Worm (Caenorhabditis elegans) whole organism, L2 larva: Measurements from ENCODE around the gene srd-63.

Experiments
- C34F6.9 ChIP-seq: fragments of 150-350 bp; optimal IDR thresholded peaks from 2 replicates; lab custom pipeline; 2014; ENCODE audit warnings: missing biosample characterization, missing genetic modification characterization
- ZK546.5 ChIP-seq: sonication (generic microtip); optimal IDR thresholded peaks from 2 replicates; lab custom pipeline; 2017; ENCODE audit warnings: missing biosample characterization, missing genetic modification characterization
- aly-2 ChIP-seq: fragments of 150-350 bp; optimal IDR thresholded peaks from 2 replicates; lab custom pipeline; 2014; ENCODE audit warnings: missing biosample characterization, missing genetic modification characterization
- ama-1 ChIP-seq: fragments of 150-350 bp; optimal IDR thresholded peaks from 2 replicates; lab custom pipeline; 2018; ENCODE audit warnings: inconsistent platforms
- blmp-1 ChIP-seq: sonication (generic microtip); optimal IDR thresholded peaks from 2 replicates; lab custom pipeline; 2017; ENCODE audit warnings: missing genetic modification characterization, mild to moderate bottlenecking, missing compliant biosample characterization, antibody characterized with exemption, moderate library complexity; ENCODE audit not compliant: insufficient read depth
- ceh-16 ChIP-seq: fragments of 150-350 bp; optimal IDR thresholded peaks from 2 replicates; lab custom pipeline; 2014; ENCODE audit warnings: missing biosample characterization, missing genetic modification characterization
- ceh-82 ChIP-seq: fragments of 150-350 bp; optimal IDR thresholded peaks from 2 replicates; lab custom pipeline; 2014; ENCODE audit warnings: missing biosample characterization, missing genetic modification characterization
- dmd-4 ChIP-seq: sonication (generic microtip); optimal IDR thresholded peaks from 2 replicates; lab custom pipeline; 2017; ENCODE audit warnings: missing biosample characterization, missing genetic modification characterization
- egl-27 ChIP-seq: sonication (generic microtip); optimal IDR thresholded peaks from 3 replicates; lab custom pipeline; 2017; ENCODE audit warnings: missing biosample characterization, missing genetic modification reagents, missing genetic modification characterization
- elt-1 ChIP-seq: fragments of 150-350 bp; optimal IDR thresholded peaks from 2 replicates; lab custom pipeline; 2014; ENCODE audit warnings: missing biosample characterization, missing genetic modification characterization
- fos-1 ChIP-seq: fragments of 150-350 bp; optimal IDR thresholded peaks from 2 replicates; lab custom pipeline; 2014; ENCODE audit warnings: missing biosample characterization, missing genetic modification characterization
- gmeb-1 ChIP-seq: fragments of 150-350 bp; optimal IDR thresholded peaks from 2 replicates; lab custom pipeline; 2014; ENCODE audit warnings: missing biosample characterization, missing genetic modification characterization
- lin-11 ChIP-seq: fragments of 150-350 bp; sonication (generic microtip); optimal IDR thresholded peaks from 2 replicates; lab custom pipeline; 2014; ENCODE audit warnings: missing biosample characterization, missing genetic modification characterization, inconsistent platforms, mixed read lengths
- lin-13 ChIP-seq: fragments of 150-350 bp; optimal IDR thresholded peaks from 2 replicates; lab custom pipeline; 2014; ENCODE audit warnings: missing biosample characterization, missing genetic modification reagents, missing genetic modification characterization
- mab-5 ChIP-seq: fragments of 150-350 bp; optimal IDR thresholded peaks from 2 replicates; lab custom pipeline; 2014; ENCODE audit warnings: missing biosample characterization, missing genetic modification characterization
- mbf-1 ChIP-seq: sonication (generic microtip); optimal IDR thresholded peaks from 2 replicates; lab custom pipeline; 2017; ENCODE audit warnings: missing biosample characterization, missing genetic modification characterization
- mdl-1 ChIP-seq, 2 experiments: fragments of 150-350 bp in 1 of 2; sonication (generic microtip) in 1 of 2; optimal IDR thresholded peaks; 2 replicates each; lab custom pipeline; 2017; ENCODE audit warnings: missing biosample characterization in 2 of 2, missing genetic modification characterization in 2 of 2
- nhr-10 ChIP-seq: sonication (generic microtip); optimal IDR thresholded peaks from 2 replicates; lab custom pipeline; 2017; ENCODE audit warnings: missing biosample characterization, missing genetic modification characterization
- nhr-11 ChIP-seq: fragments of 150-350 bp; optimal IDR thresholded peaks from 2 replicates; lab custom pipeline; 2014; ENCODE audit warnings: missing biosample characterization, missing genetic modification characterization
- nhr-12 ChIP-seq: fragments of 150-350 bp; optimal IDR thresholded peaks from 2 replicates; lab custom pipeline; 2014; ENCODE audit warnings: missing biosample characterization, missing genetic modification characterization
- nhr-129 ChIP-seq: fragments of 150-350 bp; optimal IDR thresholded peaks from 2 replicates; lab custom pipeline; 2014; ENCODE audit warnings: missing biosample characterization, missing genetic modification characterization
- nhr-21 ChIP-seq: fragments of 150-350 bp; optimal IDR thresholded peaks from 2 replicates; lab custom pipeline; 2014; ENCODE audit warnings: missing biosample characterization, missing genetic modification characterization
- nhr-23 ChIP-seq: fragments of 150-350 bp; optimal IDR thresholded peaks from 2 replicates; lab custom pipeline; 2014; ENCODE audit warnings: missing biosample characterization, missing genetic modification reagents, missing genetic modification characterization
- nhr-237 ChIP-seq: fragments of 150-350 bp; optimal IDR thresholded peaks from 2 replicates; lab custom pipeline; 2014; ENCODE audit warnings: missing biosample characterization, missing genetic modification characterization
- nhr-25 ChIP-seq: fragments of 150-350 bp; sonication (generic microtip); optimal IDR thresholded peaks from 3 replicates; lab custom pipeline; 2014; ENCODE audit warnings: missing biosample characterization, missing genetic modification characterization
- nhr-6 ChIP-seq: fragments of 150-350 bp; optimal IDR thresholded peaks from 2 replicates; lab custom pipeline; 2014; ENCODE audit warnings: missing biosample characterization, missing genetic modification characterization
- peb-1 ChIP-seq: fragments of 150-350 bp; optimal IDR thresholded peaks from 2 replicates; lab custom pipeline; 2014; ENCODE audit warnings: missing biosample characterization, missing genetic modification characterization
- skn-1 ChIP-seq: sonication (generic microtip); optimal IDR thresholded peaks from 2 replicates; lab custom pipeline; 2017; ENCODE audit warnings: missing biosample characterization, missing genetic modification characterization
- sma-3 ChIP-seq: sonication (generic microtip); optimal IDR thresholded peaks from 2 replicates; lab custom pipeline; 2016; ENCODE audit warnings: missing genetic modification reagents, missing genetic modification characterization, missing compliant biosample characterization
- sma-9 ChIP-seq, 2 experiments: fragments of 150-350 bp in 1 of 2; sonication (generic microtip) in 1 of 2; optimal IDR thresholded peaks; 2 replicates each; lab custom pipeline; 2014 to 2016; ENCODE audit warnings: missing genetic modification characterization in 2 of 2, mild to moderate bottlenecking in 1 of 2, missing biosample characterization in 1 of 2, missing compliant biosample characterization in 1 of 2, missing genetic modification reagents in 1 of 2, moderate library complexity in 1 of 2
- snpc-4 ChIP-seq: fragments of 150-350 bp; optimal IDR thresholded peaks from 2 replicates; lab custom pipeline; 2014; ENCODE audit warnings: missing biosample characterization, missing genetic modification characterization
- unc-39 ChIP-seq: fragments of 150-350 bp; optimal IDR thresholded peaks from 2 replicates; lab custom pipeline; 2014; ENCODE audit warnings: missing biosample characterization, missing genetic modification characterization
- unc-55 ChIP-seq: fragments of 150-350 bp; sonication (generic microtip); optimal IDR thresholded peaks from 3 replicates; lab custom pipeline; 2014; ENCODE audit warnings: missing biosample characterization, missing genetic modification reagents, missing genetic modification characterization
- unc-62 ChIP-seq: fragments of 150-350 bp; optimal IDR thresholded peaks from 2 replicates; lab custom pipeline; 2014; ENCODE audit warnings: missing biosample characterization, missing genetic modification reagents, missing genetic modification characterization
- ztf-1 ChIP-seq: fragments of 200-800 bp; sonication (Bioruptor generic); conservative IDR thresholded peaks from 2 replicates; pipeline ENCODE4 v1.3.6; 2022; ENCODE audit warnings: missing genetic modification characterization, missing compliant biosample characterization
- ztf-11 ChIP-seq: sonication (generic microtip); optimal IDR thresholded peaks from 2 replicates; lab custom pipeline; 2017; ENCODE audit warnings: missing biosample characterization, missing genetic modification characterization
- ztf-4 ChIP-seq: fragments of 150-350 bp; optimal IDR thresholded peaks from 2 replicates; lab custom pipeline; 2014; ENCODE audit warnings: missing biosample characterization, missing genetic modification characterization

Gene srd-63

DNA sequence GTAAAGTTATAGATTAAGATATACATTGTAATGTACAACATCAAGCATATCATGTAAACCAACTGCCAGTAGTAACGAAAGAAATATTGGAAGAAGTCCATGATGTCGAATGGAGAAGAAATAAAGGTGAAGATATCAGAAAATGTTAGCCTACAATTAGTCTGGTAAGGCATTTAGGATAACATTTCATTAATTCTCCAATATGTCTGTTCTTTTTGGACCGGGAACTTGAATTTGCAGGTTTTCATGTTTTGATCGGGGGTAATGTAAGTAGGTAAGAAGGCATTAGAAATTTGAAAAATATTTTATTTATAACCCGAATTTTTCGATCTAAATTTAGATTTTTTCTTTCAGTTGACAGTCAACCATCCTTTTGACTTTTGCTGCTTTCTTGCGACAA lies at the start of gene srd-63:
srd-63 (minus strand) TSS at position 101 of the 400 bp plus-strand sequence.
- TF ChIP-seq sma-3 (GFP tag; lab: Kevin White, UChicago) (no peak), fos-1 (tag; lab: Kevin White, UChicago) (no peak), ceh-82 (tag; lab: Kevin White, UChicago) (no peak), nhr-25 (tag; lab: Kevin White, UChicago) (no peak)

- no peak for TF ChIP-seq nhr-10 (tag; lab: Kevin White, UChicago)
- no peak for TF ChIP-seq ztf-4 (tag; lab: Kevin White, UChicago)
- TF ChIP-seq unc-55, result no peak
- no peak for TF ChIP-seq ztf-1 (GFP tag; lab: Robert Waterston, UW)
- no peak for TF ChIP-seq dmd-4 (tag; lab: Kevin White, UChicago)
- no peak for TF ChIP-seq sma-3 (GFP tag; lab: Kevin White, UChicago)
- no peak for TF ChIP-seq nhr-23
- TF ChIP-seq egl-27 (tag; lab: Kevin White, UChicago), result no peak
- TF ChIP-seq ceh-16 (tag; lab: Kevin White, UChicago), result no peak
- no peak for TF ChIP-seq lin-11 (tag; lab: Kevin White, UChicago)
- no peak for TF ChIP-seq ama-1
- TF ChIP-seq nhr-11 (tag; lab: Kevin White, UChicago), result no peak
- no peak for TF ChIP-seq nhr-12
- no peak for TF ChIP-seq peb-1 (tag; lab: Kevin White, UChicago)
- no peak for TF ChIP-seq gmeb-1
- no peak for TF ChIP-seq lin-13 (GFP tag; lab: Kevin White, UChicago)
- no peak for TF ChIP-seq nhr-237
- TF ChIP-seq fos-1 (tag; lab: Kevin White, UChicago), result no peak
These were observed 43.9 kb upstream of the srd-63 start, which contains the start of gene F26D2.15 for ce11 chrV:16437546-16437945. Gene F26D2.15, plus strand, starts transcription at chrV:16437846.

DNA sequence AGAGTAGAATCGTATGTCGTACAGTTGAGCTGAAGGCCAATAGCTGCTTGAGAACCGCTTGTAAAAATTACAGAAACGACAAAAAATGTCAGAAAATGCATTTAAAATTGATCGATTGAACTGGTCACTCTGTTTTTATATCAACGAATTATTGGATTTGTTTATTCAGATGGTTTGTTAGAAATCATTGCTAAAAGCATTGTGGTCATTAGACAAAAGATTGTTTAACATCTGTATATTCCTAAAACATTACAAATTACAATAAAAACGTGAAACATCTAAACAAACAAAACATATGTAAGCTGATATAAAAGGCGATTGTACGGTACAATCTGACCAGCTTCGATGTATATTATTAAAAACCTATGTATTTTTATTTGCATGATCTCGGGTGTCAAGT lies 41.9 kb upstream of the srd-63 start, which contains the start of the genes F26D2.13 and F26D2.14:
F26D2.13 (minus strand) TSS at position 101 of the 400 bp plus-strand sequence.
F26D2.14 (plus strand) TSS at position 346 of the 400 bp plus-strand sequence.
- TF ChIP-seq nhr-21 (tag; lab: Kevin White, UChicago), result no peak
- TF ChIP-seq sma-9 (GFP tag; optimal IDR thresholded peaks at IDR 0.05; lab: Kevin White, UChicago), result no peak
- no peak for TF ChIP-seq sma-9 (tag; optimal IDR thresholded peaks at IDR 0.05; lab: Kevin White, UChicago)
- TF ChIP-seq mab-5, result no peak
- no peak for TF ChIP-seq nhr-129
- TF ChIP-seq ZK546.5 (tag; lab: Kevin White, UChicago), result no peak
- TF ChIP-seq skn-1 (tag; lab: Kevin White, UChicago), result no peak
- TF ChIP-seq blmp-1, result no peak
- TF ChIP-seq mbf-1 (tag; lab: Kevin White, UChicago), result no peak
- TF ChIP-seq nhr-12, result no peak
- TF ChIP-seq snpc-4 (tag; lab: Kevin White, UChicago), result no peak
- TF ChIP-seq gmeb-1, result no peak
- TF ChIP-seq nhr-6, result no peak

DNA sequence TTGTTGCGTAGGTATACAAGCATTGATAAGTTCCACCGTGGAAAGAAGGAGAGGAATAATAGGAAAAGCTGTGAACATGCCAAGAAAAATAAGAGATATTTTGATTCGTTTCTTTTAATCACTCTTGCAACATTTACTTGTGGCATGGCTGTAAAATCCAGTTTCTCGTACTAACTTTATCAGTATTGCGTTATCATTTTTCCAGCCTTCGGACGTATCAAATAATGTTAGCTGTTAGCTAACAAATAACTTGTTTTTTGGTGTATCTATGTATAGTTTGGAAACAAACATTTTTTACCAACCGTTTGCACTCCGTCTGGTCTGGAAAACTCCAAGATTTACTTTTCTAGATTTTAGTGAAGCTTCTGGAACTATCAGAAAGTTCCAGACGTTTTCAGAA lies 39.8 kb upstream of the srd-63 start, which contains the start of gene clec-234:
clec-234 (minus strand) TSS at position 101 of the 400 bp plus-strand sequence.
- TF ChIP-seq ZK546.5 (tag; lab: Kevin White, UChicago) (no peak), mdl-1 (tag; optimal IDR thresholded peaks at IDR 0.05; lab: Kevin White, UChicago) (no peak), C34F6.9 (tag; lab: Kevin White, UChicago) (no peak), ztf-11 (tag; lab: Kevin White, UChicago) (no peak), unc-62 (GFP tag; lab: Kevin White, UChicago) (no peak), elt-1 (tag; lab: Kevin White, UChicago) (no peak), peb-1 (tag; lab: Kevin White, UChicago) (no peak)
- TF ChIP-seq, all 48 proteins: peak for 0

- no peak for TF ChIP-seq unc-55
- no peak for TF ChIP-seq dmd-4 (tag; lab: Kevin White, UChicago)
- TF ChIP-seq peb-1 (tag; lab: Kevin White, UChicago), result no peak
- TF ChIP-seq unc-39 (tag; lab: Kevin White, UChicago), result no peak
- TF ChIP-seq sma-9 (GFP tag; optimal IDR thresholded peaks at IDR 0.05; lab: Kevin White, UChicago), result no peak
- no peak for TF ChIP-seq sma-9 (tag; optimal IDR thresholded peaks at IDR 0.05; lab: Kevin White, UChicago)
- no peak for TF ChIP-seq ztf-11 (tag; lab: Kevin White, UChicago)
- TF ChIP-seq nhr-11 (tag; lab: Kevin White, UChicago), result no peak
- TF ChIP-seq lin-11 (tag; lab: Kevin White, UChicago), result no peak
- TF ChIP-seq mdl-1 (tag; optimal IDR thresholded peaks at IDR 0.05; lab: Kevin White, UChicago), result no peak
- no peak for TF ChIP-seq ceh-82 (tag; lab: Kevin White, UChicago)
- TF ChIP-seq mbf-1 (tag; lab: Kevin White, UChicago), result no peak
- no peak for TF ChIP-seq sma-3 (GFP tag; lab: Kevin White, UChicago)
- no peak for TF ChIP-seq blmp-1
- TF ChIP-seq fos-1 (tag; lab: Kevin White, UChicago), result no peak
- no peak for TF ChIP-seq aly-2
- TF ChIP-seq unc-62 (GFP tag; lab: Kevin White, UChicago), result no peak
These were observed 36.3 kb upstream of the srd-63 start, which contains the start of gene str-73 for ce11 chrV:16429940-16430339. Gene str-73, plus strand, starts transcription at chrV:16430240.
